Worm (Caenorhabditis elegans) whole organism, L1 larva: Measurements from ENCODE around the gene T26E4.9.

Experiments used
- C34B4.2 ChIP-seq: sonication (generic microtip); optimal IDR thresholded peaks from 2 replicates; lab custom pipeline; 2017; ENCODE audit warnings: mild to moderate bottlenecking, missing genetic modification characterization, missing compliant biosample characterization
- F16B12.6 ChIP-seq: fragments of 150-350 bp; optimal IDR thresholded peaks from 2 replicates; lab custom pipeline; 2014; ENCODE audit warnings: missing biosample characterization, missing genetic modification characterization
- aha-1 ChIP-seq: fragments of 150-350 bp; optimal IDR thresholded peaks from 2 replicates; lab custom pipeline; 2014; ENCODE audit warnings: missing biosample characterization, missing genetic modification characterization
- alr-1 ChIP-seq: fragments of 200-800 bp; sonication (Bioruptor generic); optimal IDR thresholded peaks from 2 replicates; lab custom pipeline; 2018; ENCODE audit warnings: borderline replicate concordance, mild to moderate bottlenecking, missing genetic modification characterization, missing compliant biosample characterization
- aly-2 ChIP-seq: fragments of 150-350 bp; optimal IDR thresholded peaks from 2 replicates; lab custom pipeline; 2014; ENCODE audit warnings: missing biosample characterization, missing genetic modification characterization
- ama-1 ChIP-seq: fragments of 150-350 bp; optimal IDR thresholded peaks from 2 replicates; lab custom pipeline; 2014
- blmp-1 ChIP-seq: fragments of 150-350 bp; optimal IDR thresholded peaks from 2 replicates; lab custom pipeline; 2014; ENCODE audit warnings: missing biosample characterization, missing genetic modification characterization
- ceh-63 ChIP-seq: fragments of 200-800 bp; sonication (Bioruptor generic); optimal IDR thresholded peaks from 2 replicates; lab custom pipeline; 2018; ENCODE audit warnings: mild to moderate bottlenecking, missing genetic modification characterization, missing compliant biosample characterization
- ceh-8 ChIP-seq: fragments of 200-800 bp; sonication (Bioruptor generic); optimal IDR thresholded peaks from 2 replicates; lab custom pipeline; 2018; ENCODE audit warnings: mild to moderate bottlenecking, missing genetic modification characterization, moderate library complexity, missing compliant biosample characterization
- ceh-82 ChIP-seq, 3 experiments: fragments of 150-350 bp in 1 of 3; sonication (generic microtip) in 2 of 3; optimal IDR thresholded peaks; 2 replicates each; lab custom pipeline; 2014 to 2017; ENCODE audit warnings: missing biosample characterization in 3 of 3, missing genetic modification characterization in 3 of 3
- ceh-88 ChIP-seq: fragments of 200-800 bp; sonication (Bioruptor generic); IDR thresholded peaks from 2 replicates; pipeline ENCODE4 v1.3.6; 2022; ENCODE audit warnings: missing genetic modification characterization, missing compliant biosample characterization
- ces-1 ChIP-seq: fragments of 150-350 bp; optimal IDR thresholded peaks from 2 replicates; lab custom pipeline; 2014; ENCODE audit warnings: missing biosample characterization, missing genetic modification reagents, missing genetic modification characterization
- dpl-1 ChIP-seq, 3 experiments: fragments of 150-350 bp in 2 of 3; sonication (generic microtip) in 1 of 3; optimal IDR thresholded peaks; 2 replicates each; lab custom pipeline; 2014 to 2017; ENCODE audit warnings: missing biosample characterization in 3 of 3, missing genetic modification characterization in 3 of 3, missing genetic modification reagents in 3 of 3
- dsc-1 ChIP-seq: sonication (generic microtip); optimal IDR thresholded peaks from 2 replicates; lab custom pipeline; 2016; ENCODE audit warnings: mild to moderate bottlenecking, missing genetic modification characterization, missing compliant biosample characterization
- efl-1 ChIP-seq, 4 experiments: fragments of 150-350 bp; optimal IDR thresholded peaks in 3 of 4; peaks in 1 of 4; 1 replicate in 1 of 4; 2 replicates in 3 of 4; lab custom pipeline; 2014; ENCODE audit warnings: missing biosample characterization in 2 of 4, missing genetic modification characterization in 2 of 4, missing genetic modification reagents in 2 of 4
- efl-3 ChIP-seq: fragments of 200-800 bp; sonication (Bioruptor generic); optimal IDR thresholded peaks from 2 replicates; lab custom pipeline; 2018; ENCODE audit warnings: mild to moderate bottlenecking, missing genetic modification characterization, missing compliant biosample characterization
- egl-13 ChIP-seq: sonication (generic microtip); optimal IDR thresholded peaks from 2 replicates; lab custom pipeline; 2016; ENCODE audit warnings: missing genotype, missing genetic modification reagents, missing genetic modification characterization, missing compliant biosample characterization
- fkh-4 ChIP-seq: sonication (generic microtip); optimal IDR thresholded peaks from 2 replicates; lab custom pipeline; 2016; ENCODE audit warnings: missing compliant biosample characterization, missing genetic modification characterization, borderline replicate concordance
- grh-1 ChIP-seq: fragments of 200-800 bp; sonication (Bioruptor generic); IDR thresholded peaks from 2 replicates; pipeline ENCODE4 v1.3.6; 2022; ENCODE audit warnings: missing genetic modification reagents, missing genetic modification characterization, missing compliant biosample characterization
- hpl-2 ChIP-seq: fragments of 150-350 bp; optimal IDR thresholded peaks from 2 replicates; lab custom pipeline; 2014; ENCODE audit warnings: missing biosample characterization, missing genetic modification reagents, missing genetic modification characterization
- isw-1 ChIP-seq: fragments of 200-800 bp; sonication (Bioruptor generic); IDR thresholded peaks from 2 replicates; pipeline ENCODE4 v1.3.6; 2022; ENCODE audit warnings: missing genetic modification characterization, missing compliant biosample characterization
- lin-13 ChIP-seq: fragments of 150-350 bp; optimal IDR thresholded peaks from 2 replicates; lab custom pipeline; 2014; ENCODE audit warnings: missing biosample characterization, missing genetic modification reagents, missing genetic modification characterization
- lin-15B ChIP-seq: fragments of 150-350 bp; sonication (generic microtip); optimal IDR thresholded peaks from 3 replicates; lab custom pipeline; 2014; ENCODE audit warnings: missing biosample characterization, missing genetic modification characterization
- lin-35 ChIP-seq, 2 experiments: fragments of 150-350 bp; optimal IDR thresholded peaks; 2 replicates each; lab custom pipeline; 2014; ENCODE audit warnings: missing biosample characterization in 2 of 2, missing genetic modification characterization in 2 of 2, missing genetic modification reagents in 2 of 2
- lir-3 ChIP-seq: sonication (generic microtip); optimal IDR thresholded peaks from 2 replicates; lab custom pipeline; 2016; ENCODE audit warnings: mild to moderate bottlenecking, missing genetic modification characterization, moderate library complexity, missing compliant biosample characterization; ENCODE audit not compliant: poor library complexity
- lsy-2 ChIP-seq, 2 experiments: fragments of 150-350 bp; optimal IDR thresholded peaks; 2 replicates each; lab custom pipeline; 2014; ENCODE audit warnings: missing biosample characterization in 2 of 2, missing genetic modification characterization in 2 of 2
- mdl-1 ChIP-seq, 2 experiments: fragments of 150-350 bp; optimal IDR thresholded peaks; 2 replicates each; lab custom pipeline; 2014 to 2017; ENCODE audit warnings: missing biosample characterization in 2 of 2, missing genetic modification characterization in 2 of 2, inconsistent platforms in 1 of 2
- mef-2 ChIP-seq: fragments of 150-350 bp; optimal IDR thresholded peaks from 2 replicates; lab custom pipeline; 2014; ENCODE audit warnings: missing biosample characterization, missing genetic modification characterization
- nhr-12 ChIP-seq: sonication (generic microtip); optimal IDR thresholded peaks from 2 replicates; lab custom pipeline; 2017; ENCODE audit warnings: missing biosample characterization, missing genetic modification characterization
- nhr-19 ChIP-seq: fragments of 200-800 bp; sonication (Bioruptor generic); conservative IDR thresholded peaks from 2 replicates; pipeline ENCODE4 v1.3.6; 2022; ENCODE audit warnings: missing genetic modification characterization, missing compliant biosample characterization
- nhr-28 ChIP-seq: fragments of 150-350 bp; optimal IDR thresholded peaks from 2 replicates; lab custom pipeline; 2014; ENCODE audit warnings: missing biosample characterization, missing genetic modification characterization
- nhr-71 ChIP-seq: sonication (generic microtip); optimal IDR thresholded peaks from 2 replicates; lab custom pipeline; 2016; ENCODE audit warnings: mild to moderate bottlenecking, missing genetic modification characterization, moderate library complexity, missing compliant biosample characterization
- pax-3 ChIP-seq: fragments of 200-800 bp; sonication (Bioruptor generic); optimal IDR thresholded peaks from 2 replicates; lab custom pipeline; 2018; ENCODE audit warnings: mild to moderate bottlenecking, missing genetic modification characterization, moderate library complexity, missing compliant biosample characterization
- rnt-1 ChIP-seq: sonication (generic microtip); optimal IDR thresholded peaks from 2 replicates; lab custom pipeline; 2016; ENCODE audit warnings: mild to moderate bottlenecking, missing genetic modification characterization, moderate library complexity, missing compliant biosample characterization
- sox-4 ChIP-seq: sonication (generic microtip); optimal IDR thresholded peaks from 2 replicates; lab custom pipeline; 2016; ENCODE audit warnings: missing genetic modification characterization, missing compliant biosample characterization
- sptf-1 ChIP-seq: fragments of 150-350 bp; optimal IDR thresholded peaks from 2 replicates; lab custom pipeline; 2014; ENCODE audit warnings: missing biosample characterization, missing genetic modification characterization
- sup-37 ChIP-seq: fragments of 200-800 bp; sonication (Bioruptor generic); optimal IDR thresholded peaks from 2 replicates; lab custom pipeline; 2018; ENCODE audit warnings: mild to moderate bottlenecking, missing genetic modification characterization, missing compliant biosample characterization
- swsn-7 ChIP-seq: sonication (generic microtip); optimal IDR thresholded peaks from 2 replicates; lab custom pipeline; 2016; ENCODE audit warnings: missing genetic modification characterization, missing compliant biosample characterization
- tbx-2 ChIP-seq: sonication (generic microtip); optimal IDR thresholded peaks from 2 replicates; lab custom pipeline; 2016; ENCODE audit warnings: missing genetic modification characterization, missing compliant biosample characterization
- unc-130 ChIP-seq: fragments of 150-350 bp; optimal IDR thresholded peaks from 2 replicates; lab custom pipeline; 2017; ENCODE audit warnings: missing biosample characterization, missing genetic modification characterization, inconsistent platforms
- unc-30 ChIP-seq: sonication (generic microtip); optimal IDR thresholded peaks from 2 replicates; lab custom pipeline; 2017; ENCODE audit warnings: missing biosample characterization, missing genetic modification characterization
- unc-86 ChIP-seq: sonication (generic microtip); optimal IDR thresholded peaks from 2 replicates; lab custom pipeline; 2016; ENCODE audit warnings: missing genetic modification characterization, missing compliant biosample characterization
- ztf-11 ChIP-seq, 2 experiments: sonication (generic microtip); optimal IDR thresholded peaks; 2 replicates each; lab custom pipeline; 2016 to 2017; ENCODE audit warnings: missing genetic modification characterization in 2 of 2, missing biosample characterization in 1 of 2, missing compliant biosample characterization in 1 of 2

The T26E4.9 gene

ce11 chrV:15796087-15796486, 6.4 kb downstream of the T26E4.9 start, which contains the start of gene nhr-223:
Gene nhr-223 (plus strand): TSS chrV:15796387.
- TF ChIP-seq blmp-1 (no peak), C34B4.2 (tag; lab: Kevin White, UChicago) (no peak), efl-3 (GFP tag; lab: Kevin White, UChicago) (no peak), aly-2 (tag; lab: Kevin White, UChicago) (no peak), sup-37 (GFP tag; lab: Kevin White, UChicago) (no peak), unc-30 (tag; lab: Kevin White, UChicago) (no peak), dsc-1 (tag; lab: Kevin White, UChicago) (no peak), mef-2 (no peak), ceh-8 (no peak), pax-3 (tag; lab: Kevin White, UChicago) (no peak), sox-4 (tag; lab: Kevin White, UChicago) (no peak), lin-13 (no peak), efl-1 (optimal IDR thresholded peaks at IDR 0.05; lab: Kevin White, UChicago) (no peak), efl-1 (GFP tag; optimal IDR thresholded peaks at IDR 0.05 in 1 of 2; lab: Kevin White, UChicago) (no peak), unc-130 (tag; lab: Kevin White, UChicago) (no peak), grh-1 (no peak), mdl-1 (tag; optimal IDR thresholded peaks at IDR 0.05; lab: Kevin White, UChicago) (no peak), lin-35 (GFP tag; optimal IDR thresholded peaks at IDR 0.05; lab: Kevin White, UChicago) (no peak), aha-1 (no peak)

- no peak for TF ChIP-seq dpl-1 (GFP tag; optimal IDR thresholded peaks at IDR 0.05; lab: Kevin White, UChicago)
- no peak for TF ChIP-seq nhr-71 (tag; lab: Kevin White, UChicago)
These were observed 9.3 kb downstream of the T26E4.9 start, which contains the start of gene T26E4.7 for ce11 chrV:15793270-15793669. Gene T26E4.7 (plus strand): TSS chrV:15793570.

- no peak for TF ChIP-seq lsy-2 (tag; optimal IDR thresholded peaks at IDR 0.05; lab: Kevin White, UChicago)
- TF ChIP-seq hpl-2: no peak
- no peak for TF ChIP-seq unc-130 (tag; lab: Kevin White, UChicago)
- TF ChIP-seq lin-35 (GFP tag; optimal IDR thresholded peaks at IDR 0.05; lab: Kevin White, UChicago): no peak
- TF ChIP-seq alr-1 (tag; lab: Kevin White, UChicago): no peak
- TF ChIP-seq ama-1: no peak
- no peak for TF ChIP-seq unc-86 (tag; lab: Kevin White, UChicago)
- TF ChIP-seq ceh-63 (GFP tag; lab: Kevin White, UChicago): no peak
- no peak for TF ChIP-seq blmp-1
- no peak for TF ChIP-seq nhr-12 (tag; lab: Kevin White, UChicago)
- no peak for TF ChIP-seq ztf-11 (tag; optimal IDR thresholded peaks at IDR 0.05; lab: Kevin White, UChicago)
- TF ChIP-seq lir-3 (tag; lab: Kevin White, UChicago): no peak
- TF ChIP-seq ceh-82 (tag; optimal IDR thresholded peaks at IDR 0.05; lab: Kevin White, UChicago): no peak
These were observed 10.1 kb downstream of the T26E4.9 start, which contains the start of gene T26E4.4 for ce11 chrV:15792409-15792808. Gene T26E4.4 (minus strand): TSS chrV:15792509.

- TF ChIP-seq alr-1 (tag; lab: Kevin White, UChicago) (no peak), nhr-28 (tag; lab: Kevin White, UChicago) (no peak), F16B12.6 (tag; lab: Kevin White, UChicago) (no peak), lin-15B (tag; lab: Kevin White, UChicago) (no peak), fkh-4 (tag; lab: Kevin White, UChicago) (no peak), ceh-88 (GFP tag; lab: Robert Waterston, UW) (no peak), nhr-12 (tag; lab: Kevin White, UChicago) (no peak), isw-1 (GFP tag; lab: Robert Waterston, UW) (no peak), rnt-1 (no peak), egl-13 (tag; lab: Kevin White, UChicago) (no peak), swsn-7 (tag; lab: Kevin White, UChicago) (no peak), ces-1 (GFP tag; lab: Kevin White, UChicago) (no peak), nhr-19 (GFP tag; lab: Robert Waterston, UW) (no peak), tbx-2 (tag; lab: Kevin White, UChicago) (no peak), sptf-1 (tag; lab: Kevin White, UChicago) (no peak), unc-130 (tag; lab: Kevin White, UChicago) (no peak)
These were observed 20.0 kb downstream of the T26E4.9 start, which contains the start of gene T26E4.3 for ce11 chrV:15782494-15782893. Gene T26E4.3 (plus strand): TSS chrV:15782794.
